Worm (Caenorhabditis elegans): ENCODE data around the gene mrp-1.

- TF ChIP-seq ama-1 (optimal IDR thresholded peaks at IDR 0.05) (no peak), nhr-76 (tag; optimal IDR thresholded peaks at IDR 0.05) (no peak), mdl-1 (tag; optimal IDR thresholded peaks at IDR 0.05) (no peak), nhr-11 (tag; optimal IDR thresholded peaks at IDR 0.05) (no peak), snpc-4 (tag; optimal IDR thresholded peaks at IDR 0.05) (no peak), fkh-10 (GFP tag; optimal IDR thresholded peaks at IDR 0.05) (no peak), egl-27 (tag; optimal IDR thresholded peaks at IDR 0.05) (no peak), skn-1 (tag; optimal IDR thresholded peaks at IDR 0.05) (no peak), aly-2 (tag; optimal IDR thresholded peaks at IDR 0.05) (no peak), nhr-71 (tag; optimal IDR thresholded peaks at IDR 0.05) (no peak), zip-4 (GFP tag; optimal IDR thresholded peaks at IDR 0.05) (no peak)
Observed at ce11 chrX:585598-586217, 2.0 kb downstream of the mrp-1 start.

Data from whole organism, L1 larva.